Worm (Caenorhabditis elegans): ENCODE data around the gene clp-10.
A peak's percentile ranks its signal among the peaks of the same experiment; 100 is the strongest.

The clp-10 gene

DNA sequence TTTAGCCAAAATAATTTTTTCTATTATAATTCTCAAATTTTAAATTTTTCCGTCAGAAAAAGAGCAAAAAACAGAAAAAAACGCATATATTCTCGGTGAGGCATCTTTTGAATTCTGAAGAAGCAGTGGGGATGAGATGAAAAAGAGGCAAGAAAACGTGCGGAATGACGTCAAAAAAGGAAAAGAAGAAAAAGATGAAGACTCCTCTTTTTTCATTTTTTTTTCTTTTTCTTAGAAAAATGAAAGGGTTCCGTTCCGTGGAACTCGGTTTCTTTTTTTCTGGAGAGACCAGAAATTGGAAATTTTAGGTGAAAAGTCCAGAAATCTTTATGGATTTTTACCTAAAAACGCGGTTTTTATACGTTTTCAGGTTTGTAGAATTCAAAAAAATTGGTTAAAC lies 7.6 kb downstream of the clp-10 start (continued):
- TF ChIP-seq ceh-82 (tag; optimal IDR thresholded peaks at IDR 0.05) (no peak), hlh-4 (tag; optimal IDR thresholded peaks at IDR 0.05) (no peak), lsy-2 (tag; optimal IDR thresholded peaks at IDR 0.05) (peak; percentile 10 to 25), egl-27 (tag; optimal IDR thresholded peaks at IDR 0.05) (no peak), mep-1 (tag; optimal IDR thresholded peaks at IDR 0.05) (peak; percentile 40), ztf-11 (tag; optimal IDR thresholded peaks at IDR 0.05) (no peak), nhr-71 (tag; optimal IDR thresholded peaks at IDR 0.05) (peak; percentile 72), fkh-10 (GFP tag; optimal IDR thresholded peaks at IDR 0.05) (peak; percentile 69), zag-1 (tag; optimal IDR thresholded peaks at IDR 0.05) (peak; percentile 43), pax-3 (tag; optimal IDR thresholded peaks at IDR 0.05) (peak; percentile 10), nhr-85 (tag) (peak; percentile 12), egl-13 (tag; optimal IDR thresholded peaks at IDR 0.05) (peak; percentile 58), grh-1 (GFP tag; IDR thresholded peaks at IDR 0.05) (no peak), nhr-47 (tag; optimal IDR thresholded peaks at IDR 0.05) (peak; percentile 65), sox-4 (tag; optimal IDR thresholded peaks at IDR 0.05) (peak; percentile 26), nhr-84 (tag; optimal IDR thresholded peaks at IDR 0.05) (no peak), swsn-7 (tag; optimal IDR thresholded peaks at IDR 0.05) (peak; percentile 38)

DNA sequence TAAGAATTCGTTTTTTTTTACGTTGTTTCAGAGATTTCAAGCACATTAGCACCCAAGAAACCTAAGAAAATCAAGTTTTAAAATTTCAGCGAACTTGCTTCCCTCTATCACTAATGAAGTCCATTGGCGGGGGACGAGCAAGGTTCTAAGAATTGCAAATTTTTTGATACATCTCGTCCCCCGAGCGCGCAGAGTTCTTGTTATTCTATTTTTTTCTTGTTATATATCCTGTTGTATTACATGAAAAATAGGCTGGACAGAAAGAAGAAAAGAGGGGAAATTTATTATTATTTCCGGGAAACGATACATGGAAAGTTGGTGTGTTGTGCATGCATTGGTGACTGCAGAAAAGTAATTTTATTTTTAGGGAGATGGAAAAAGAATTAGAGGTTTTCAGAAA lies 8.4 kb downstream of the clp-10 start:
- peak; percentile 55 for TF ChIP-seq lin-14 (GFP tag; optimal IDR thresholded peaks at IDR 0.05)
- peak; percentile 10 for TF ChIP-seq swsn-7 (tag; optimal IDR thresholded peaks at IDR 0.05)
- peak; percentile 52 for TF ChIP-seq nhr-47 (tag; optimal IDR thresholded peaks at IDR 0.05)
- peak; percentile 65 for TF ChIP-seq nhr-71 (tag; optimal IDR thresholded peaks at IDR 0.05)
- no peak for TF ChIP-seq tlp-1 (tag; optimal IDR thresholded peaks at IDR 0.05)
- TF ChIP-seq pag-3 (tag; optimal IDR thresholded peaks at IDR 0.05; ENCODE audit: borderline replicate concordance, insufficient read depth) = no peak
- TF ChIP-seq egl-13 (tag; optimal IDR thresholded peaks at IDR 0.05) = peak; percentile 13
- TF ChIP-seq fkh-8 (tag; optimal IDR thresholded peaks at IDR 0.05) = peak; percentile 65
- no peak for TF ChIP-seq nhr-76 (tag; optimal IDR thresholded peaks at IDR 0.05)
- TF ChIP-seq mep-1 (tag; optimal IDR thresholded peaks at IDR 0.05) = peak; percentile 18
- peak; percentile 68 for TF ChIP-seq unc-86 (tag; optimal IDR thresholded peaks at IDR 0.05)
- TF ChIP-seq efl-1 (optimal IDR thresholded peaks at IDR 0.05) = no peak
- no peak for TF ChIP-seq efl-1 (GFP tag; optimal IDR thresholded peaks at IDR 0.05 in 1 of 2)
- no peak for TF ChIP-seq fkh-10 (GFP tag; optimal IDR thresholded peaks at IDR 0.05)
- no peak for TF ChIP-seq efl-3 (GFP tag; optimal IDR thresholded peaks at IDR 0.05)
- TF ChIP-seq sox-4 (tag; optimal IDR thresholded peaks at IDR 0.05) = peak; percentile 23
- TF ChIP-seq dsc-1 (tag; optimal IDR thresholded peaks at IDR 0.05) = peak; percentile 24
- TF ChIP-seq fos-1 (tag; optimal IDR thresholded peaks at IDR 0.05) = no peak

ce11 chrIII:28841-29240 lies 9.2 kb downstream of the clp-10 start:
- TF ChIP-seq ztf-4 (tag; optimal IDR thresholded peaks at IDR 0.05) = no peak
- TF ChIP-seq dsc-1 (tag; optimal IDR thresholded peaks at IDR 0.05) = peak; percentile 62
- TF ChIP-seq nhr-47 (tag; optimal IDR thresholded peaks at IDR 0.05) = peak; percentile 29
- TF ChIP-seq lin-15B (tag; optimal IDR thresholded peaks at IDR 0.05) = no peak
- peak; percentile 57 for TF ChIP-seq fkh-8 (tag; optimal IDR thresholded peaks at IDR 0.05)
- peak; percentile 23 for TF ChIP-seq nhr-71 (tag; optimal IDR thresholded peaks at IDR 0.05)
- peak; percentile 42 for TF ChIP-seq lin-14 (GFP tag; optimal IDR thresholded peaks at IDR 0.05)
- no peak for TF ChIP-seq xbp-1 (tag; optimal IDR thresholded peaks at IDR 0.05)

ce11 chrIII:27341-27947 lies 10.6 kb downstream of the clp-10 start:
- TF ChIP-seq aly-2 (tag; optimal IDR thresholded peaks at IDR 0.05) = no peak
- no peak for TF ChIP-seq nhr-28 (tag; optimal IDR thresholded peaks at IDR 0.05)
- no peak for TF ChIP-seq efl-3 (GFP tag; optimal IDR thresholded peaks at IDR 0.05)
- TF ChIP-seq unc-98 (GFP tag; IDR thresholded peaks at IDR 0.05) = no peak
- no peak for TF ChIP-seq nhr-90 (tag; optimal IDR thresholded peaks at IDR 0.05; ENCODE audit: poor library complexity)
- no peak for TF ChIP-seq C34B4.2 (tag; optimal IDR thresholded peaks at IDR 0.05)
- peak; percentile 34 for TF ChIP-seq nhr-71 (tag; optimal IDR thresholded peaks at IDR 0.05)
- peak; percentile 35 for TF ChIP-seq skn-1 (tag; optimal IDR thresholded peaks at IDR 0.05)
- no peak for TF ChIP-seq tlp-1 (tag; optimal IDR thresholded peaks at IDR 0.05)
- TF ChIP-seq F16B12.6 (tag; optimal IDR thresholded peaks at IDR 0.05) = no peak
- TF ChIP-seq ces-1 (GFP tag; optimal IDR thresholded peaks at IDR 0.05) = no peak
- TF ChIP-seq hlh-17 (GFP tag; optimal IDR thresholded peaks at IDR 0.05; ENCODE audit: borderline replicate concordance) = no peak
- TF ChIP-seq efl-1 (optimal IDR thresholded peaks at IDR 0.05) = no peak
- TF ChIP-seq efl-1 (GFP tag; optimal IDR thresholded peaks at IDR 0.05 in 1 of 2) = no peak
- peak; percentile 71 for TF ChIP-seq fkh-8 (tag; optimal IDR thresholded peaks at IDR 0.05)
- no peak for TF ChIP-seq nhr-20 (tag; optimal IDR thresholded peaks at IDR 0.05)
- TF ChIP-seq nhr-85 (tag) = no peak
- TF ChIP-seq elt-2 (tag; optimal IDR thresholded peaks at IDR 0.05) = no peak
- TF ChIP-seq fkh-10 (GFP tag; optimal IDR thresholded peaks at IDR 0.05) = no peak
- no peak for TF ChIP-seq hlh-4 (tag; optimal IDR thresholded peaks at IDR 0.05)
- TF ChIP-seq nhr-47 (tag; optimal IDR thresholded peaks at IDR 0.05) = peak; percentile 21
- no peak for TF ChIP-seq egl-13 (tag; optimal IDR thresholded peaks at IDR 0.05)
- TF ChIP-seq sox-4 (tag; optimal IDR thresholded peaks at IDR 0.05) = peak; percentile 52
- TF ChIP-seq vab-15 (tag; optimal IDR thresholded peaks at IDR 0.05) = no peak
- no peak for TF ChIP-seq ceh-88 (GFP tag; IDR thresholded peaks at IDR 0.05)
- peak; percentile 47 for TF ChIP-seq dsc-1 (tag; optimal IDR thresholded peaks at IDR 0.05)

Measured in whole organism, L1 larva.